Worm (Caenorhabditis elegans): ENCODE measurements around the gene srsx-25.

ce11 chrIV:13369120-13369842 is 4.3 kb downstream of the srsx-25 start, which contains the start of gene agt-1:
- TF ChIP-seq ets-7 (tag; optimal IDR thresholded peaks at IDR 0.05), result no peak
- TF ChIP-seq ama-1 (optimal IDR thresholded peaks at IDR 0.05), result no peak
- TF ChIP-seq F13C5.2 (tag; optimal IDR thresholded peaks at IDR 0.05), result no peak

Measured in whole organism, early embryonic.